Worm (Caenorhabditis elegans): ENCODE data around the gene vit-6.

Gene vit-6

DNA sequence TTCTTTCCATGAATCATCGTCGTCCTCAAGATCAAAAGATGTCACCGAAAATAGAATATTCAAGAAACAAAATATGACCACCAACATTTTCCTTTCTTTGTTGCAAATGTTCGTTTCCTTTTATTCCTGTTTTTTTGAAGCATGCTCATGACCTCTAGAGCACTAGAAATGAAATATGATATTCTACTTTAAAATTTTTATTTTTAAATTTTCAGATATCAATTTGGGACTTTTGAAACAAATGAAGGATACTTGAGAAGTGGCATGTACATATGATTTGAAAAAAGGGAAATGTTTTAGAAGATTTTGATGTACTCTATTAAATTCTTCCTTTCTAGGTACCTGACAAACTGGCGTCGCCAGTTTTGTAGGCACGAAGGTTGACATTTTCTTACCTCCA lies 14.3 kb downstream of the vit-6 start, which contains the start of gene K07H8.11:
TSS of gene K07H8.11 (minus strand) at position 101 of the 400 bp plus-strand sequence.
- no peak for TF ChIP-seq die-1 (tag; optimal IDR thresholded peaks at IDR 0.05)
- TF ChIP-seq rpc-1 (optimal IDR thresholded peaks at IDR 0.05), result no peak
- TF ChIP-seq rpc-1 (tag; optimal IDR thresholded peaks at IDR 0.05), result no peak
- TF ChIP-seq F57A8.1 (GFP tag; optimal IDR thresholded peaks at IDR 0.05), result no peak
- TF ChIP-seq tbp1 (GFP tag; optimal IDR thresholded peaks at IDR 0.05), result no peak
- TF ChIP-seq dpl-1 (GFP tag; optimal IDR thresholded peaks at IDR 0.05), result no peak
- no peak for TF ChIP-seq F39B2.1 (GFP tag; IDR thresholded peaks at IDR 0.05)
- TF ChIP-seq efl-1 (GFP tag; optimal IDR thresholded peaks at IDR 0.05), result no peak
- TF ChIP-seq F49E8.2 (tag; optimal IDR thresholded peaks at IDR 0.05; ENCODE audit: insufficient read depth), result no peak
- TF ChIP-seq somi-1 (GFP tag; optimal IDR thresholded peaks at IDR 0.05), result no peak
- TF ChIP-seq F33H1.4 (GFP tag; IDR thresholded peaks at IDR 0.05), result no peak
- TF ChIP-seq mel-28 (tag; optimal IDR thresholded peaks at IDR 0.05; ENCODE audit: borderline replicate concordance), result no peak
- TF ChIP-seq tlf-1 (GFP tag; optimal IDR thresholded peaks at IDR 0.05), result no peak
- TF ChIP-seq aptf-2 (GFP tag; conservative IDR thresholded peaks at IDR 0.05), result no peak
- TF ChIP-seq hlh-26 (GFP tag; conservative IDR thresholded peaks at IDR 0.05), result no peak
- TF ChIP-seq tbx-9 (tag; optimal IDR thresholded peaks at IDR 0.05; ENCODE audit: borderline replicate concordance), result no peak
- TF ChIP-seq attf-6 (GFP tag; IDR thresholded peaks at IDR 0.05), result no peak
- no peak for TF ChIP-seq B0336.3 (GFP tag; IDR thresholded peaks at IDR 0.05)
- no peak for TF ChIP-seq zim-3 (tag; optimal IDR thresholded peaks at IDR 0.05)
- TF ChIP-seq F22D6.2 (tag; optimal IDR thresholded peaks at IDR 0.05), result no peak
- no peak for TF ChIP-seq xnd-1 (tag; optimal IDR thresholded peaks at IDR 0.05)

ce11 chrIV:8276609-8277008 lies 15.7 kb downstream of the vit-6 start, which contains the start of gene K07H8.12:
TSS of gene K07H8.12 (minus strand) at chrIV:8276709.
- TF ChIP-seq efl-1 (GFP tag; optimal IDR thresholded peaks at IDR 0.05) (no peak), xnd-1 (tag; optimal IDR thresholded peaks at IDR 0.05) (no peak), dox-1 (GFP tag; IDR thresholded peaks at IDR 0.05) (no peak), attf-3 (GFP tag; conservative IDR thresholded peaks at IDR 0.05) (no peak)

- TF ChIP-seq attf-6 (GFP tag; IDR thresholded peaks at IDR 0.05), result no peak
- TF ChIP-seq nfya-2 (GFP tag; IDR thresholded peaks at IDR 0.05), result no peak
- TF ChIP-seq snpc-1.3 (tag; optimal IDR thresholded peaks at IDR 0.05; ENCODE audit: insufficient read depth), result no peak
- TF ChIP-seq K12H6.12 (tag; optimal IDR thresholded peaks at IDR 0.05), result no peak
- TF ChIP-seq nhr-120 (GFP tag; IDR thresholded peaks at IDR 0.05), result no peak
- no peak for TF ChIP-seq F33H1.4 (GFP tag; IDR thresholded peaks at IDR 0.05)
- no peak for TF ChIP-seq ztf-3 (GFP tag; optimal IDR thresholded peaks at IDR 0.05)
- no peak for TF ChIP-seq ceh-79 (tag; optimal IDR thresholded peaks at IDR 0.05)
- no peak for TF ChIP-seq F39B2.1 (GFP tag; IDR thresholded peaks at IDR 0.05)
- TF ChIP-seq dpff-1 (tag; optimal IDR thresholded peaks at IDR 0.05), result no peak
These were observed 22.3 kb downstream of the vit-6 start for ce11 chrIV:8283214-8283613.

- TF ChIP-seq F55B11.4 (tag; optimal IDR thresholded peaks at IDR 0.05; ENCODE audit: borderline replicate concordance, insufficient read depth), result no peak
- TF ChIP-seq rec-8 (tag; optimal IDR thresholded peaks at IDR 0.05), result peak in 1 of 2 experiments; percentile 26
- no peak for TF ChIP-seq Y67H2A.10 (GFP tag; conservative IDR thresholded peaks at IDR 0.05)
- peak; percentile 31 for TF ChIP-seq him-1 (tag; optimal IDR thresholded peaks at IDR 0.05)
- TF ChIP-seq attf-6 (GFP tag; IDR thresholded peaks at IDR 0.05), result 0 out of 2 replicates have a peak, but pooled peaks have one; percentile 16
- no peak for TF ChIP-seq snpc-1.1 (tag; optimal IDR thresholded peaks at IDR 0.05; ENCODE audit: insufficient read depth)
- TF ChIP-seq dox-1 (GFP tag; IDR thresholded peaks at IDR 0.05), result no peak
- peak; percentile 15 for TF ChIP-seq xnd-1 (tag; optimal IDR thresholded peaks at IDR 0.05)
- TF ChIP-seq snpc-4 (GFP tag; optimal IDR thresholded peaks at IDR 0.05), result no peak
- peak in 2 of 4 experiments; percentile 27 to 29 for TF ChIP-seq snpc-4 (tag; optimal IDR thresholded peaks at IDR 0.05)
- 0 out of 2 replicates have a peak, but pooled peaks have one; percentile 20 for TF ChIP-seq ceh-40 (GFP tag; IDR thresholded peaks at IDR 0.05)
- peak; percentile 6 for TF ChIP-seq fkh-3 (tag; optimal IDR thresholded peaks at IDR 0.05)
- no peak for TF ChIP-seq ama-1 (optimal IDR thresholded peaks at IDR 0.05)
- TF ChIP-seq ama-1 (GFP tag; optimal IDR thresholded peaks at IDR 0.05), result peak in 1 of 2 experiments; percentile 85
- TF ChIP-seq F49E8.2 (tag; optimal IDR thresholded peaks at IDR 0.05; ENCODE audit: insufficient read depth), result peak; percentile 82
- peak; percentile 38 for TF ChIP-seq unc-130 (GFP tag; optimal IDR thresholded peaks at IDR 0.05)
- TF ChIP-seq Y79H2A.3 (GFP tag; conservative IDR thresholded peaks at IDR 0.05), result 0 out of 2 replicates have a peak, but pooled peaks have one; percentile 8
- TF ChIP-seq hsf-1 (GFP tag; IDR thresholded peaks at IDR 0.05), result peak; percentile 57; the same call in 1 of the 2 replicates
These were observed 25.4 kb downstream of the vit-6 start, which contains the start of gene K07H8.9 for ce11 chrIV:8286352-8286751. TSS of gene K07H8.9 (minus strand) at chrIV:8286476.

Measured in whole organism, young adult.